Fruit fly (Drosophila melanogaster) S2 (cell line): ENCODE measurements around the gene CG15172.
A peak's percentile ranks its signal among the peaks of the same experiment; 100 is the strongest.

Experiments used
- CG8478 ChIP-seq: fragments of >200 bp; optimal IDR thresholded peaks from 2 replicates; lab custom pipeline; 2018
- CTCF ChIP-seq, 2 experiments: fragments of >200 bp; optimal IDR thresholded peaks; 2 replicates each; lab custom pipeline; 2018

CG15172 gene

dm6 chr2L:19036105-19036714, 14.0 kb downstream of the CG15172 start:
- TF ChIP-seq CG8478 (lab: Kevin White, UChicago) = no peak

dm6 chr2L:19037011-19037410, 14.8 kb downstream of the CG15172 start:
- TF ChIP-seq CG8478 (lab: Kevin White, UChicago) = no peak
- TF ChIP-seq CTCF (optimal IDR thresholded peaks at IDR 0.05; lab: Kevin White, UChicago) = no peak

dm6 chr2L:19037455-19037854, 15.2 kb downstream of the CG15172 start:
- TF ChIP-seq CG8478 (lab: Kevin White, UChicago) (no peak), CTCF (optimal IDR thresholded peaks at IDR 0.05; lab: Kevin White, UChicago) (no peak)

- TF ChIP-seq CG8478 (lab: Kevin White, UChicago) = no peak
- no peak for TF ChIP-seq CTCF (optimal IDR thresholded peaks at IDR 0.05; lab: Kevin White, UChicago)
Observed at dm6 chr2L:19041590-19041989, 19.4 kb downstream of the CG15172 start, which contains the start of gene Catsup. TSS of gene Catsup (plus strand) at chr2L:19041862.

dm6 chr2L:19045111-19045560, 22.9 kb downstream of the CG15172 start, which contains the start of the genes Ttc19 and Acn:
TSS of gene Ttc19 (minus strand) at chr2L:19045148.
TSS of gene Acn (plus strand) at chr2L:19045355.
- TF ChIP-seq CG8478 (lab: Kevin White, UChicago) (no peak), CTCF (optimal IDR thresholded peaks at IDR 0.05; lab: Kevin White, UChicago) (peak in 1 of 2 experiments; percentile 16)

dm6 chr2L:19048912-19049311, 26.7 kb downstream of the CG15172 start, which contains the start of gene CG10470:
TSS of gene CG10470 (plus strand) at chr2L:19049076.
- TF ChIP-seq CTCF (optimal IDR thresholded peaks at IDR 0.05; lab: Kevin White, UChicago) = no peak
- TF ChIP-seq CG8478 (lab: Kevin White, UChicago) = no peak

- TF ChIP-seq CTCF (optimal IDR thresholded peaks at IDR 0.05; lab: Kevin White, UChicago) (no peak), CG8478 (lab: Kevin White, UChicago) (no peak)
Observed at dm6 chr2L:19051534-19052100, 29.4 kb downstream of the CG15172 start, which contains the start of gene Rpn3. TSS of gene Rpn3 (plus strand) at chr2L:19051790.

- TF ChIP-seq CG8478 (lab: Kevin White, UChicago) (no peak), CTCF (optimal IDR thresholded peaks at IDR 0.05; lab: Kevin White, UChicago) (no peak)
Observed at dm6 chr2L:19053860-19054515, 31.8 kb downstream of the CG15172 start, which contains the start of gene CG10492. TSS of gene CG10492 (plus strand) at chr2L:19054078.

- TF ChIP-seq CG8478 (lab: Kevin White, UChicago) = no peak
- TF ChIP-seq CTCF (optimal IDR thresholded peaks at IDR 0.05; lab: Kevin White, UChicago) = no peak
Observed at dm6 chr2L:19054516-19054887, 32.3 kb downstream of the CG15172 start.

- TF ChIP-seq CTCF (optimal IDR thresholded peaks at IDR 0.05; lab: Kevin White, UChicago) (no peak), CG8478 (lab: Kevin White, UChicago) (no peak)
Observed at dm6 chr2L:19057799-19058198, 35.6 kb downstream of the CG15172 start.

- TF ChIP-seq CTCF (optimal IDR thresholded peaks at IDR 0.05; lab: Kevin White, UChicago) = no peak
- TF ChIP-seq CG8478 (lab: Kevin White, UChicago) = no peak
Observed at dm6 chr2L:19058916-19059315, 36.7 kb downstream of the CG15172 start, which contains the start of gene Phlpp. TSS of gene Phlpp (plus strand) at chr2L:19059129.

dm6 chr2L:19063090-19063692, 41.0 kb downstream of the CG15172 start, which contains the start of gene Dus4:
TSS of gene Dus4 (plus strand) at chr2L:19063295.
- TF ChIP-seq CTCF (optimal IDR thresholded peaks at IDR 0.05; lab: Kevin White, UChicago) = no peak
- no peak for TF ChIP-seq CG8478 (lab: Kevin White, UChicago)

dm6 chr2L:19064706-19065105, 42.5 kb downstream of the CG15172 start, which contains the start of gene CG17343:
TSS of gene CG17343 (plus strand) at chr2L:19064929.
- TF ChIP-seq CTCF (optimal IDR thresholded peaks at IDR 0.05; lab: Kevin White, UChicago) (no peak), CG8478 (lab: Kevin White, UChicago) (no peak)

- TF ChIP-seq CTCF (optimal IDR thresholded peaks at IDR 0.05; lab: Kevin White, UChicago) (no peak), CG8478 (lab: Kevin White, UChicago) (no peak)
Observed at dm6 chr2L:19068393-19068792, 46.2 kb downstream of the CG15172 start.
